Fruit fly (Drosophila melanogaster) Kc167 (cell line): Measurements from ENCODE around the gene CG14892.

Experiments
- Myc ChIP-seq: fragments of >200 bp; optimal IDR thresholded peaks from 2 replicates; lab custom pipeline; 2017; ENCODE audit warnings: missing external identifiers
- Sin3A ChIP-seq: fragments of >200 bp; optimal IDR thresholded peaks from 2 replicates; lab custom pipeline; 2018; ENCODE audit warnings: missing external identifiers
- h ChIP-seq: fragments of >200 bp; optimal IDR thresholded peaks from 3 replicates; lab custom pipeline; 2018; ENCODE audit warnings: missing external identifiers
- insv ChIP-seq: fragments of >200 bp; optimal IDR thresholded peaks from 3 replicates; lab custom pipeline; 2018; ENCODE audit warnings: missing external identifiers
- psq ChIP-seq: fragments of >200 bp; optimal IDR thresholded peaks from 2 replicates; lab custom pipeline; 2017; ENCODE audit warnings: missing external identifiers
- ttk ChIP-seq: sonication (Bioruptor generic); optimal IDR thresholded peaks from 2 replicates; lab custom pipeline; 2017; ENCODE audit warnings: missing external identifiers

Gene CG14892

dm6 chr3R:16594961-16595360 is 747 bp downstream of the CG14892 start:
- no peak for TF ChIP-seq h (lab: Kevin White, UChicago)

- TF ChIP-seq Myc (no peak), ttk (lab: Kevin White, UChicago) (no peak), psq (lab: Kevin White, UChicago) (no peak), insv (lab: Kevin White, UChicago) (no peak), h (lab: Kevin White, UChicago) (no peak), Sin3A (lab: Kevin White, UChicago) (no peak)
Observed at dm6 chr3R:16599647-16600046, 5.4 kb downstream of the CG14892 start.

dm6 chr3R:16600735-16601134 is 6.5 kb downstream of the CG14892 start:
- TF ChIP-seq Myc (no peak), Sin3A (lab: Kevin White, UChicago) (no peak), ttk (lab: Kevin White, UChicago) (no peak), h (lab: Kevin White, UChicago) (no peak), insv (lab: Kevin White, UChicago) (no peak), psq (lab: Kevin White, UChicago) (no peak)

- TF ChIP-seq psq (lab: Kevin White, UChicago) (no peak), Myc (no peak), ttk (lab: Kevin White, UChicago) (no peak), Sin3A (lab: Kevin White, UChicago) (no peak), insv (lab: Kevin White, UChicago) (no peak), h (lab: Kevin White, UChicago) (no peak)
Observed at dm6 chr3R:16604715-16605114, 10.5 kb downstream of the CG14892 start, which contains the start of gene CG10345. TSS of gene CG10345 (minus strand) at chr3R:16604861.

- TF ChIP-seq h (lab: Kevin White, UChicago): no peak
- no peak for TF ChIP-seq Sin3A (lab: Kevin White, UChicago)
- TF ChIP-seq psq (lab: Kevin White, UChicago): no peak
- TF ChIP-seq ttk (lab: Kevin White, UChicago): no peak
- TF ChIP-seq Myc: no peak
- TF ChIP-seq insv (lab: Kevin White, UChicago): no peak
Observed at dm6 chr3R:16605929-16606328, 11.7 kb downstream of the CG14892 start.

dm6 chr3R:16608920-16609319 is 14.7 kb downstream of the CG14892 start, which contains the start of gene NPF:
TSS of gene NPF (plus strand) at chr3R:16609220.
- TF ChIP-seq insv (lab: Kevin White, UChicago) (no peak), Myc (no peak), psq (lab: Kevin White, UChicago) (no peak), Sin3A (lab: Kevin White, UChicago) (no peak), h (lab: Kevin White, UChicago) (no peak), ttk (lab: Kevin White, UChicago) (no peak)

- no peak for TF ChIP-seq Sin3A (lab: Kevin White, UChicago)
- no peak for TF ChIP-seq insv (lab: Kevin White, UChicago)
- TF ChIP-seq psq (lab: Kevin White, UChicago): no peak
- no peak for TF ChIP-seq h (lab: Kevin White, UChicago)
- TF ChIP-seq ttk (lab: Kevin White, UChicago): no peak
- TF ChIP-seq Myc: no peak
Observed at dm6 chr3R:16611240-16611639, 17.0 kb downstream of the CG14892 start.

dm6 chr3R:16613300-16613699 is 19.1 kb downstream of the CG14892 start, which contains the start of gene CG12783:
TSS of gene CG12783 (minus strand) at chr3R:16613400.
- no peak for TF ChIP-seq psq (lab: Kevin White, UChicago)
- TF ChIP-seq ttk (lab: Kevin White, UChicago): no peak
- TF ChIP-seq Sin3A (lab: Kevin White, UChicago): no peak
- TF ChIP-seq insv (lab: Kevin White, UChicago): no peak

- TF ChIP-seq insv (lab: Kevin White, UChicago) (no peak), h (lab: Kevin White, UChicago) (no peak), Myc (no peak), Sin3A (lab: Kevin White, UChicago) (no peak), psq (lab: Kevin White, UChicago) (no peak)
Observed at dm6 chr3R:16614241-16614640, 20.0 kb downstream of the CG14892 start, which contains the start of gene CG10340. TSS of gene CG10340 (minus strand) at chr3R:16614391.

- TF ChIP-seq psq (lab: Kevin White, UChicago) (no peak), ttk (lab: Kevin White, UChicago) (no peak), h (lab: Kevin White, UChicago) (no peak), insv (lab: Kevin White, UChicago) (no peak), Sin3A (lab: Kevin White, UChicago) (no peak), Myc (no peak)
Observed at dm6 chr3R:16615009-16615408, 20.8 kb downstream of the CG14892 start, which contains the start of gene CG17562. TSS of gene CG17562 (plus strand) at chr3R:16615309.

- no peak for TF ChIP-seq Myc
- TF ChIP-seq insv (lab: Kevin White, UChicago): no peak
- no peak for TF ChIP-seq h (lab: Kevin White, UChicago)
- no peak for TF ChIP-seq Sin3A (lab: Kevin White, UChicago)
- TF ChIP-seq ttk (lab: Kevin White, UChicago): no peak
- TF ChIP-seq psq (lab: Kevin White, UChicago): no peak
Observed at dm6 chr3R:16617650-16618049, 23.4 kb downstream of the CG14892 start, which contains the start of gene CG17560. TSS of gene CG17560 (plus strand) at chr3R:16617950.

- TF ChIP-seq ttk (lab: Kevin White, UChicago) (no peak), Myc (no peak), psq (lab: Kevin White, UChicago) (no peak), Sin3A (lab: Kevin White, UChicago) (no peak), h (lab: Kevin White, UChicago) (no peak), insv (lab: Kevin White, UChicago) (no peak)
Observed at dm6 chr3R:16620478-16620877, 26.3 kb downstream of the CG14892 start, which contains the start of gene CG14893. TSS of gene CG14893 (plus strand) at chr3R:16620778.
